Worm (Caenorhabditis elegans): ENCODE measurements around the gene cnnm-2.

The cnnm-2 gene

ce11 chrX:8810908-8811307 lies 997 bp upstream of the cnnm-2 start, which contains the start of gene R04E5.9 (continued):
- no peak for TF ChIP-seq ceh-40 (GFP tag; IDR thresholded peaks at IDR 0.05)
- no peak for TF ChIP-seq T26A5.8 (tag; optimal IDR thresholded peaks at IDR 0.05)

- TF ChIP-seq hmg-1.2 (GFP tag; IDR thresholded peaks at IDR 0.05) (peak; percentile 43; the same call in 1 of the 2 replicates), nhr-80 (tag; optimal IDR thresholded peaks at IDR 0.05) (peak; percentile 36), D2030.7 (GFP tag; IDR thresholded peaks at IDR 0.05) (peak; percentile 31; the same call in 1 of the 2 replicates), nfya-1 (tag; optimal IDR thresholded peaks at IDR 0.05; ENCODE audit: borderline replicate concordance, insufficient read depth) (no peak), snpc-1.3 (tag; optimal IDR thresholded peaks at IDR 0.05; ENCODE audit: insufficient read depth) (peak; percentile 13), tbp1 (GFP tag; optimal IDR thresholded peaks at IDR 0.05) (peak; percentile 81), egl-44 (GFP tag; IDR thresholded peaks at IDR 0.05) (peak; percentile 76; the same call in 1 of the 2 replicates), B0035.1 (tag; optimal IDR thresholded peaks at IDR 0.05) (no peak), snpc-4 (GFP tag; optimal IDR thresholded peaks at IDR 0.05) (peak; percentile 27), snpc-4 (tag; optimal IDR thresholded peaks at IDR 0.05) (no peak), nhr-90 (tag; optimal IDR thresholded peaks at IDR 0.05) (peak; percentile 22), aptf-3 (GFP tag; IDR thresholded peaks at IDR 0.05) (no peak), unc-62 (GFP tag; optimal IDR thresholded peaks at IDR 0.05) (no peak), ceh-79 (tag; optimal IDR thresholded peaks at IDR 0.05) (no peak), die-1 (tag; optimal IDR thresholded peaks at IDR 0.05) (peak; percentile 32), madf-8 (GFP tag; conservative IDR thresholded peaks at IDR 0.05) (no peak), F57C9.4 (tag; optimal IDR thresholded peaks at IDR 0.05) (no peak), lin-26 (GFP tag; IDR thresholded peaks at IDR 0.05) (peak; percentile 84), F49E8.2 (tag; optimal IDR thresholded peaks at IDR 0.05; ENCODE audit: insufficient read depth) (no peak), pbrm-1 (GFP tag; IDR thresholded peaks at IDR 0.05) (peak; percentile 32; the same call in 1 of the 2 replicates), bed-1 (GFP tag; IDR thresholded peaks at IDR 0.05) (no peak), B0261.1 (tag; optimal IDR thresholded peaks at IDR 0.05) (peak; percentile 63), Y56A3A.18 (GFP tag; IDR thresholded peaks at IDR 0.05) (0 out of 2 replicates have a peak, but pooled peaks have one; percentile 20), madf-10 (tag; optimal IDR thresholded peaks at IDR 0.05) (no peak), lin-54 (GFP tag; optimal IDR thresholded peaks at IDR 0.05) (peak; percentile 1), attf-5 (GFP tag; optimal IDR thresholded peaks at IDR 0.05) (peak; percentile 6), chd-7 (tag; optimal IDR thresholded peaks at IDR 0.05) (peak; percentile 3), ztf-6 (GFP tag; IDR thresholded peaks at IDR 0.05) (no peak), nhr-27 (tag; optimal IDR thresholded peaks at IDR 0.05) (no peak), F23B12.7 (tag; optimal IDR thresholded peaks at IDR 0.05; ENCODE audit: insufficient read depth) (no peak), hsf-1 (GFP tag; IDR thresholded peaks at IDR 0.05) (0 out of 2 replicates have a peak, but pooled peaks have one; percentile 10), ceh-40 (GFP tag; IDR thresholded peaks at IDR 0.05) (0 out of 2 replicates have a peak, but pooled peaks have one; percentile 51), cebp-2 (GFP tag; IDR thresholded peaks at IDR 0.05) (0 out of 2 replicates have a peak, but pooled peaks have one; percentile 50), lsl-1 (GFP tag; optimal IDR thresholded peaks at IDR 0.05) (no peak), F10E7.11 (tag; optimal IDR thresholded peaks at IDR 0.05) (no peak), nfyb-1 (GFP tag; IDR thresholded peaks at IDR 0.05) (0 out of 2 replicates have a peak, but pooled peaks have one; percentile 10), let-607 (tag; optimal IDR thresholded peaks at IDR 0.05) (peak in 1 of 2 experiments; percentile 10), Y67H2A.10 (GFP tag; conservative IDR thresholded peaks at IDR 0.05) (no peak), T07F8.4 (tag; optimal IDR thresholded peaks at IDR 0.05) (peak; percentile 4), ZK185.1 (tag; optimal IDR thresholded peaks at IDR 0.05; ENCODE audit: poor library complexity, severe bottlenecking) (peak; percentile 42), rpc-1 (optimal IDR thresholded peaks at IDR 0.05) (peak; percentile 57), rpc-1 (tag; optimal IDR thresholded peaks at IDR 0.05) (peak; percentile 69), F22D6.2 (tag; optimal IDR thresholded peaks at IDR 0.05) (no peak), xnd-1 (tag; optimal IDR thresholded peaks at IDR 0.05) (no peak), snpc-3.4 (tag; optimal IDR thresholded peaks at IDR 0.05) (peak; percentile 29)
Observed at ce11 chrX:8817929-8818328, 6.0 kb downstream of the cnnm-2 start.
